Fruit fly (Drosophila melanogaster): Measurements from ENCODE around the gene CG17294.
A peak's percentile ranks its signal among the peaks of the same experiment; 100 is the strongest.

dm6 chr2L:8425212-8425611 is 48.4 kb downstream of the CG17294 start:
- TF ChIP-seq Dll (optimal IDR thresholded peaks at IDR 0.05) (no peak), pan (optimal IDR thresholded peaks at IDR 0.05) (no peak), psq (optimal IDR thresholded peaks at IDR 0.05) (no peak), EcR (GFP tag; optimal IDR thresholded peaks at IDR 0.05) (peak in 1 of 2 experiments; percentile 20), CG8478 (optimal IDR thresholded peaks at IDR 0.05) (no peak)

All from whole organism.